Fruit fly (Drosophila melanogaster) whole organism, wandering third instar larva: ENCODE measurements around the gene CG31999.

Experiments
- br ChIP-seq: fragments of 200-800 bp; sonication (Bioruptor generic); optimal IDR thresholded peaks from 2 replicates; lab custom pipeline; 2016; ENCODE audit warnings: missing biosample characterization, missing genetic modification characterization
- psq ChIP-seq: fragments of 200-800 bp; sonication (Bioruptor generic); optimal IDR thresholded peaks from 3 replicates; lab custom pipeline; 2017; ENCODE audit warnings: missing biosample characterization, mild to moderate bottlenecking, missing genetic modification characterization, moderate library complexity
- sv ChIP-seq: fragments of 200-800 bp; sonication (Bioruptor generic); optimal IDR thresholded peaks from 3 replicates; lab custom pipeline; 2016; ENCODE audit warnings: missing biosample characterization, missing genetic modification characterization

dm6 chr4:192540-192939 is 35.0 kb downstream of the CG31999 start:
- TF ChIP-seq sv (GFP tag; lab: Kevin White, UChicago) (no peak), br (GFP tag; lab: Kevin White, UChicago) (no peak), psq (GFP tag; lab: Kevin White, UChicago) (no peak)
